Worm (Caenorhabditis elegans): ENCODE measurements around the gene C07B5.3.

C07B5.3 gene

DNA sequence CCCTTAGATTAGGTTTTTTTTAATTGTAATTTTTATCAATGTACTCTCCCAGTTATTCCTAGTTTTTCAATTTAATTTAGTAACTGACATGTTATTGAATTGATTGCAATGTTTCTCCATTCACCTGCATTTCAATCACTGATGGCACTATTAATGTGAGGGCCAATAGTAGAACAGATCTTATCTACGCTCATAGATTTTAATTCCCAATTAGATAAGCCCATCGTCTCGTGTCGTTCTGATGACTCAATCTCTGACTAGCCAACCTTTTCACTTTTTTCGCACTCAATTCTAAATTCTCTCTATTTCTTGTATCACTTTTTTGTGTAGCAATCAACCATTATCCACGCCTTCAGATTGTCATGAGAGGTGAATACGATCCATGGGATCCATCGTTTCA, 10.6 kb downstream of the C07B5.3 start:
- TF ChIP-seq ceh-16 (tag; optimal IDR thresholded peaks at IDR 0.05): peak; percentile 53
- no peak for TF ChIP-seq lin-13 (GFP tag; optimal IDR thresholded peaks at IDR 0.05)

DNA sequence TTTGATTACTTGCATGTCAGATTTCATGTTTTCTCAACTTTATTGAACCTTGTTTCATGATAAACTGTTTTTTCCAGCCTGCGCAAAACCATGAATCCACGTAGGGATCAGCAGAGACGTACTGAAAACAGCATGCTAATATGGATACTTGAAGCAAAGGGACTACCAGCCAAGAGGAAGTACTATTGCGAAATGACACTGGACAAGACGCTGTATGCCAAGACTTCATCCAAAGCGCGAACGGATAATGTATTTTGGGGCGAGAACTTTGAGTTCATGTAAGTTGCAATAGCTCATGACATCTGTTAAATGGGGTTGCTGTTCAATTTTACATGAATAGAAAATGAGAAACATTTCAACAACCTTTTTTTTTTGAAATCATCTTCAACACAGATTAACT, 12.6 kb downstream of the C07B5.3 start:
- TF ChIP-seq sem-4 (tag; optimal IDR thresholded peaks at IDR 0.05) (no peak), gmeb-1 (tag; optimal IDR thresholded peaks at IDR 0.05) (no peak), unc-55 (GFP tag; optimal IDR thresholded peaks at IDR 0.05) (no peak)

DNA sequence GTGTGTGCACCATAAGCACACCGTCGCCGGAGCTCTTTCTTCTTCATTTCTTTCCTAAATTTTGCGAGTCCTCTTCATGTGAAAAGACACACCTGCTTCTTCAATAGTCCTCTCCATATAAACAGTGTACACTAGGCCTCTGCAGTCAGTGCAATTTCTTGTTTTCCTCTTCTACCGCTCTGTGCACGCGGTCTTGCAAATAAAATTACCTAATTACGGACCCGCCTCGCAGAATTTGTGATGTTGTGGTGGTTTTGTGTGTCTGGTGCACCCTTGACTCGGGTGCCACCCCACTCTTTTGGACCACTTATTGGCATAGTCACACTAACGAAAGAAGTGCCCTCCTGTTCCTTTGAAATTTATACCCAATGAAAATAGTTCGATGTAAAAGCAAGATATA, 13.1 kb downstream of the C07B5.3 start:
- TF ChIP-seq gmeb-1 (tag; optimal IDR thresholded peaks at IDR 0.05): no peak
- no peak for TF ChIP-seq mab-5 (tag; optimal IDR thresholded peaks at IDR 0.05)
- TF ChIP-seq C34F6.9 (tag; optimal IDR thresholded peaks at IDR 0.05): no peak
- no peak for TF ChIP-seq nhr-10 (tag; optimal IDR thresholded peaks at IDR 0.05)
- TF ChIP-seq alr-1 (tag; optimal IDR thresholded peaks at IDR 0.05): no peak
- TF ChIP-seq nhr-77 (tag; optimal IDR thresholded peaks at IDR 0.05): no peak
- no peak for TF ChIP-seq dmd-4 (tag; optimal IDR thresholded peaks at IDR 0.05)
- no peak for TF ChIP-seq ztf-4 (tag; optimal IDR thresholded peaks at IDR 0.05)
- TF ChIP-seq nhr-237 (tag; optimal IDR thresholded peaks at IDR 0.05): no peak
- no peak for TF ChIP-seq ztf-11 (tag; optimal IDR thresholded peaks at IDR 0.05)
- TF ChIP-seq sma-3 (GFP tag; optimal IDR thresholded peaks at IDR 0.05): no peak
- TF ChIP-seq unc-55 (GFP tag; optimal IDR thresholded peaks at IDR 0.05): no peak

DNA sequence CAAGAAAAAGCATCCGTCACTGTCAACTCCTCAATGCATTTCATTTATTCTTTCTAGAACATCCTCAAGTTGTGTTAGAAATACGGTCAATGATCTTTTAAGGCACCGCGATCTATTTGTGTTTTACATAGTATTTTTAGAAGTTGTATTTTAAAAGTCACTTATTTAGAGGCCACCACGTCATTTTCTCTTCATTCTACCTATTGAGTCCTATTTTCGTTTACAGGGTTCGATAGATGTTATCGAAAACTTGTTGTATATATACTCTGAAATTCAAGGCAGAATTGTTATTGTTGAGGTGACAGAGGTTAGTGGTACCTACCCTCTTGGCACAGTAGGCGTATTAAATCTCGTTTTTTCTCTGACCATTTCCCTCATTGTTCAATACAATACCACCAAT, 13.5 kb downstream of the C07B5.3 start:
- TF ChIP-seq sma-9 (GFP tag; optimal IDR thresholded peaks at IDR 0.05) (no peak), sma-9 (tag; optimal IDR thresholded peaks at IDR 0.05) (no peak), unc-55 (GFP tag; optimal IDR thresholded peaks at IDR 0.05) (no peak), mbf-1 (tag; optimal IDR thresholded peaks at IDR 0.05) (no peak), lin-11 (tag; optimal IDR thresholded peaks at IDR 0.05) (no peak), C34F6.9 (tag; optimal IDR thresholded peaks at IDR 0.05) (no peak), nhr-25 (tag; optimal IDR thresholded peaks at IDR 0.05) (no peak)

DNA sequence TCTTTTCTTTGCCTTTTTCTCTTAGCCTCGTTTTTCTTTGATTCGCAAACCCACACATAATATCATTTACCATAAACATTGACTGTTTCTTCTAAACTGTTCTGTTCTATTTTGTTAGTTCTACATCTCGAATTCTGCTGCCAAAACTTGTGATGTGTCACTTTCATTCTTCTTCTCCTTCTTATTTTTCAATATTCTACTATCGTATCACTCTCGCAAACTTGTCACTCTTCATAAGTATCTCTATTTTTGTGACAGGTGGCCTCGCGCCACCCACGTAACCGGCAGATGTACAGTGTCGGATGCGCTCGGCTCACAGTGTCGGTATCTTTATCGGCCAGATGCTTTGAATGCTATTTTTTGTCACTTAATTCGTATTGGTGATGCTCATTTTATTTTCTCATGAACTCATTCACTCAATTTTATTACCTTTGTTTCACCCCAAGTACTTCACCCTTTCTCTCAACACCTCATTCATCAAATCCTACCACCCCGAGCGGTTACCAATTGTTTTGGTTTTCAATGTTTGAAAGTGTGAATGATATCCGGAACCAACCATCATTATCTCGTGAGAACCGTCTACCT, 14.5 kb downstream of the C07B5.3 start:
- TF ChIP-seq nhr-11 (tag; optimal IDR thresholded peaks at IDR 0.05) (no peak), nhr-25 (tag; optimal IDR thresholded peaks at IDR 0.05) (peak; percentile 18), ceh-82 (tag; optimal IDR thresholded peaks at IDR 0.05) (no peak), blmp-1 (tag; optimal IDR thresholded peaks at IDR 0.05; ENCODE audit: insufficient read depth) (peak; percentile 38)

DNA sequence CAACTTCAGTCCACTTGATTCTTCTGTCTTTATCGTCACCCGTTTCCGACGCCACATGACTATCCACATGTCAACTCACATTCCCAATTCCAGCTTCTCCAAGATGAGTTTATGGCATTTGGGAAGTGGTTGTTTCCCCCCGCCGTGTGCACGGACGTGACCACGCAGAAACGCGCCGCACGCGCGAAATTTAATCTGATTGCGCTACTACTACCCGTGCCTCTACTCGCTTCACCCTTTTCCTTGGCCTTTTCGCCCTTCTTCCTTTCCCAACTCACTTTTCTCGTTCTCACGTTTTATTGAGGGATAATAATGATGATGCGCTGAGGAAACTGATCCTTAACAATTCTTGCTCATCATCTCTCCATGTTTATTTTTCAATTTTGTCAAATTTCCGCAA, 16.7 kb downstream of the C07B5.3 start:
- TF ChIP-seq ztf-11 (tag; optimal IDR thresholded peaks at IDR 0.05) (no peak), nhr-6 (tag; optimal IDR thresholded peaks at IDR 0.05) (no peak), nhr-11 (tag; optimal IDR thresholded peaks at IDR 0.05) (no peak), peb-1 (tag; optimal IDR thresholded peaks at IDR 0.05) (no peak), dmd-4 (tag; optimal IDR thresholded peaks at IDR 0.05) (no peak), sem-4 (tag; optimal IDR thresholded peaks at IDR 0.05) (no peak), unc-62 (GFP tag; optimal IDR thresholded peaks at IDR 0.05) (no peak), C34F6.9 (tag; optimal IDR thresholded peaks at IDR 0.05) (no peak), nhr-12 (tag; optimal IDR thresholded peaks at IDR 0.05) (no peak), unc-55 (GFP tag; optimal IDR thresholded peaks at IDR 0.05) (no peak), nhr-10 (tag; optimal IDR thresholded peaks at IDR 0.05) (no peak), Y55F3AM.14 (GFP tag; optimal IDR thresholded peaks at IDR 0.05) (no peak), nhr-237 (tag; optimal IDR thresholded peaks at IDR 0.05) (no peak), mbf-1 (tag; optimal IDR thresholded peaks at IDR 0.05) (no peak), zag-1 (tag; optimal IDR thresholded peaks at IDR 0.05) (no peak), lsy-2 (tag; optimal IDR thresholded peaks at IDR 0.05) (no peak), nhr-23 (tag; optimal IDR thresholded peaks at IDR 0.05) (no peak), crh-2 (tag; optimal IDR thresholded peaks at IDR 0.05) (no peak), alr-1 (tag; optimal IDR thresholded peaks at IDR 0.05) (no peak), nhr-25 (tag; optimal IDR thresholded peaks at IDR 0.05) (no peak)

All from whole organism, L2 larva.